Worm (Caenorhabditis elegans) whole organism, L2 larva: ENCODE results near the gene djr-1.1.

Experiments
- ama-1 ChIP-seq: fragments of 150-350 bp; optimal IDR thresholded peaks from 2 replicates; lab custom pipeline; 2018; ENCODE audit warnings: inconsistent platforms
- nhr-21 ChIP-seq: fragments of 150-350 bp; optimal IDR thresholded peaks from 2 replicates; lab custom pipeline; 2014; ENCODE audit warnings: missing biosample characterization, missing genetic modification characterization
- nhr-25 ChIP-seq: fragments of 150-350 bp; sonication (generic microtip); optimal IDR thresholded peaks from 3 replicates; lab custom pipeline; 2014; ENCODE audit warnings: missing biosample characterization, missing genetic modification characterization
- zag-1 ChIP-seq: fragments of 150-350 bp; optimal IDR thresholded peaks from 2 replicates; lab custom pipeline; 2014; ENCODE audit warnings: missing biosample characterization, missing genetic modification characterization
- ztf-11 ChIP-seq: sonication (generic microtip); optimal IDR thresholded peaks from 2 replicates; lab custom pipeline; 2017; ENCODE audit warnings: missing biosample characterization, missing genetic modification characterization

DNA sequence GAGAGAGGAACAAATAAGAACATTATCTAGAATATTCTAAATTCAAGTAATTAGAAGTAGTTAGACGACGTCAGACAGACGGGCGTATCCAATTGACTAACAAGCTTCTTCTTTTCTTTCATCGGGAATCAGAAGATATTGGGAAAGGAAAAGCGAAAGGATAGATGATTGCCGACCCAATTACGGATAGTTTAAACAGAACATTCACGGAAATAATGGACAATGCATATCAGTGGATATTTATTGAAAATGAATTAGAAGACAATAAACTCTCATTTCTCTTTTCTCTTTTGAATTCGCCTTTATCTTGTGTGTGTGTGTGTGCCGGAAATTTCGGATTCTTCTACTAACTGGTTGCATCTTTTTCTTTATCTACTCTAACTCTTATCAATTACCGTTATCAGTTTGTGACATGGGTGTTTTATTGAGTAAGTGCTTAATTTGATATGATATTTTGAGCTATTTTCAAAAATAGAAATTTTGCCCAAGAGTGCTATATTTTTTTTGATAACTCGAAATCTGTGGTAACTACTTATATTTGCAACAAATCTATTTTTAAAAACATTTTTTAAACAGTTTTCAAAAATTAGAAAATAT, 43.6 kb downstream of the djr-1.1 start:
- no peak for TF ChIP-seq ama-1 (lab: Kevin White, UChicago)
- TF ChIP-seq ztf-11 (tag; lab: Kevin White, UChicago), result no peak
- no peak for TF ChIP-seq nhr-25 (tag; lab: Kevin White, UChicago)
- no peak for TF ChIP-seq zag-1 (tag; lab: Kevin White, UChicago)
- no peak for TF ChIP-seq nhr-21
